Fruit fly (Drosophila melanogaster) whole organism, embryonic: ENCODE measurements around the gene Actn3.

ENCODE experiments used
- Abd-B ChIP-seq: fragments of 200-800 bp; sonication (Bioruptor generic); optimal IDR thresholded peaks from 2 replicates; lab custom pipeline; 2018; ENCODE audit warnings: missing biosample characterization, mild to moderate bottlenecking, missing genetic modification characterization, moderate library complexity
- Adf1 ChIP-seq: fragments of 200-800 bp; sonication (Bioruptor generic); IDR thresholded peaks from 2 replicates; pipeline ENCODE4 v1.3.6; 2022; ENCODE audit warnings: missing biosample characterization, missing genetic modification characterization
- Bdp1 ChIP-seq: fragments of 200-800 bp; sonication (Bioruptor generic); optimal IDR thresholded peaks from 3 replicates; lab custom pipeline; 2016; ENCODE audit warnings: missing biosample characterization, missing genetic modification characterization
- CG12219 ChIP-seq: fragments of 200-800 bp; sonication (Bioruptor generic); optimal IDR thresholded peaks from 3 replicates; lab custom pipeline; 2018; ENCODE audit warnings: missing biosample characterization, mild to moderate bottlenecking, missing genetic modification characterization
- CG1233 ChIP-seq: fragments of 200-800 bp; sonication (Bioruptor generic); optimal IDR thresholded peaks from 4 replicates; lab custom pipeline; 2018; ENCODE audit warnings: missing biosample characterization, mild to moderate bottlenecking, missing genetic modification characterization
- CG13287 ChIP-seq: fragments of 200-800 bp; sonication (Bioruptor generic); IDR thresholded peaks from 2 replicates; pipeline ENCODE4 v1.3.6; 2022; ENCODE audit warnings: missing biosample characterization, missing genetic modification characterization; ENCODE audit not compliant: partially characterized antibody
- CG14441 ChIP-seq: fragments of 200-800 bp; sonication (Bioruptor generic); IDR thresholded peaks from 2 replicates; pipeline ENCODE4 v1.3.6; 2022; ENCODE audit warnings: missing biosample characterization, missing genetic modification characterization
- CG1647 ChIP-seq: fragments of 200-800 bp; sonication (Bioruptor generic); optimal IDR thresholded peaks from 3 replicates; lab custom pipeline; 2016; ENCODE audit warnings: missing biosample characterization, missing genetic modification characterization
- CG16863 ChIP-seq: fragments of 200-800 bp; sonication (Bioruptor generic); optimal IDR thresholded peaks from 3 replicates; lab custom pipeline; 2016; ENCODE audit warnings: missing biosample characterization, missing genetic modification characterization
- CG17802 ChIP-seq: fragments of 200-800 bp; sonication (Bioruptor generic); optimal IDR thresholded peaks from 2 replicates; lab custom pipeline; 2018; ENCODE audit warnings: missing biosample characterization, mild to moderate bottlenecking, missing genetic modification characterization, moderate library complexity
- CG2129 ChIP-seq: fragments of 200-800 bp; sonication (Bioruptor generic); IDR thresholded peaks from 2 replicates; pipeline ENCODE4 v1.3.6; 2022; ENCODE audit warnings: missing biosample characterization, missing genetic modification characterization; ENCODE audit not compliant: partially characterized antibody
- CG31224 ChIP-seq: fragments of 200-800 bp; sonication (Bioruptor generic); IDR thresholded peaks from 2 replicates; pipeline ENCODE4 v1.3.6; 2022; ENCODE audit warnings: missing biosample characterization, missing genetic modification characterization
- CG32772 ChIP-seq: fragments of 200-800 bp; sonication (Bioruptor generic); IDR thresholded peaks from 2 replicates; pipeline ENCODE4 v1.3.6; 2022; ENCODE audit warnings: missing biosample characterization, missing genetic modification characterization
- CG33213 ChIP-seq: fragments of 200-800 bp; sonication (Bioruptor generic); optimal IDR thresholded peaks from 3 replicates; lab custom pipeline; 2016; ENCODE audit warnings: missing biosample characterization, missing genetic modification characterization
- CG34224 ChIP-seq: fragments of 200-800 bp; sonication (Bioruptor generic); IDR thresholded peaks from 3 replicates; pipeline ENCODE4 v1.3.6; 2022; ENCODE audit warnings: missing biosample characterization, missing genetic modification characterization; ENCODE audit not compliant: partially characterized antibody
- CG3995 ChIP-seq: fragments of 200-800 bp; sonication (Bioruptor generic); optimal IDR thresholded peaks from 3 replicates; lab custom pipeline; 2016; ENCODE audit warnings: missing biosample characterization, missing genetic modification characterization
- CG7357 ChIP-seq: fragments of 200-800 bp; sonication (Bioruptor generic); IDR thresholded peaks from 3 replicates; pipeline ENCODE4 v1.3.6; 2022; ENCODE audit warnings: missing biosample characterization, missing genetic modification characterization
- CG7372 ChIP-seq: fragments of 200-800 bp; sonication (Bioruptor generic); IDR thresholded peaks from 2 replicates; pipeline ENCODE4 v1.3.6; 2022; ENCODE audit warnings: missing biosample characterization, missing genetic modification characterization
- CG7963 ChIP-seq: fragments of 200-800 bp; sonication (Bioruptor generic); IDR thresholded peaks from 3 replicates; pipeline ENCODE4 v1.3.6; 2022; ENCODE audit warnings: missing biosample characterization, missing genetic modification characterization; ENCODE audit not compliant: partially characterized antibody
- CG9932 ChIP-seq: fragments of 200-800 bp; sonication (Bioruptor generic); IDR thresholded peaks from 2 replicates; pipeline ENCODE4 v1.3.6; 2022; ENCODE audit warnings: missing biosample characterization, missing genetic modification characterization
- CoRest ChIP-seq: fragments of 200-800 bp; sonication (Bioruptor generic); optimal IDR thresholded peaks from 3 replicates; lab custom pipeline; 2018; ENCODE audit warnings: missing biosample characterization, mild to moderate bottlenecking, missing genetic modification characterization, moderate library complexity
- GATAe ChIP-seq: fragments of 200-800 bp; sonication (Bioruptor generic); conservative IDR thresholded peaks from 2 replicates; pipeline ENCODE4 v1.3.6; 2022; ENCODE audit warnings: missing biosample characterization, missing genetic modification characterization
- H2.0 ChIP-seq: fragments of 200-800 bp; sonication (Bioruptor generic); IDR thresholded peaks from 2 replicates; pipeline ENCODE4 v1.3.6; 2022; ENCODE audit warnings: missing biosample characterization, missing genetic modification characterization
- Hr78 ChIP-seq, 2 experiments: fragments of 200-800 bp in 1 of 2; fragments of >200 bp in 1 of 2; sonication (Bioruptor generic) in 1 of 2; optimal IDR thresholded peaks; 2 replicates each; lab custom pipeline; 2017 to 2019; ENCODE audit warnings: missing biosample characterization in 2 of 2, missing genetic modification characterization in 2 of 2, mild to moderate bottlenecking in 1 of 2, moderate library complexity in 1 of 2
- Mrtf ChIP-seq: fragments of 200-800 bp; sonication (Bioruptor generic); IDR thresholded peaks from 3 replicates; pipeline ENCODE4 v1.3.6; 2022; ENCODE audit warnings: missing biosample characterization, missing genetic modification characterization
- Nf-YA ChIP-seq: fragments of 200-800 bp; sonication (Bioruptor generic); IDR thresholded peaks from 2 replicates; pipeline ENCODE4 v1.3.6; 2022; ENCODE audit warnings: missing biosample characterization, missing genetic modification characterization
- Nf-YB ChIP-seq: fragments of 200-800 bp; sonication (Bioruptor generic); optimal IDR thresholded peaks from 3 replicates; lab custom pipeline; 2019; ENCODE audit warnings: missing biosample characterization, mild to moderate bottlenecking, missing genetic modification characterization, moderate library complexity
- Ptx1 ChIP-seq: fragments of 200-800 bp; sonication (Bioruptor generic); IDR thresholded peaks from 2 replicates; pipeline ENCODE4 v1.3.6; 2022; ENCODE audit warnings: missing biosample characterization, missing genetic modification characterization
- Taf1 ChIP-seq: fragments of 200-800 bp; sonication (Bioruptor generic); IDR thresholded peaks from 2 replicates; pipeline ENCODE4 v1.3.6; 2022; ENCODE audit warnings: missing biosample characterization, missing genetic modification characterization
- az2 ChIP-seq: fragments of 200-800 bp; sonication (Bioruptor generic); optimal IDR thresholded peaks from 3 replicates; lab custom pipeline; 2016; ENCODE audit warnings: missing biosample characterization, missing genetic modification characterization
- bcd ChIP-seq: fragments of 200-800 bp; sonication (Bioruptor generic); optimal IDR thresholded peaks from 2 replicates; lab custom pipeline; 2017; ENCODE audit warnings: missing biosample characterization, mild to moderate bottlenecking, missing genetic modification characterization
- bsh ChIP-seq, 2 experiments: fragments of 200-800 bp; sonication (Bioruptor generic); optimal IDR thresholded peaks; 2 replicates each; lab custom pipeline; 2017 to 2018; ENCODE audit warnings: mild to moderate bottlenecking in 2 of 2, missing biosample characterization in 2 of 2, missing genetic modification characterization in 2 of 2, moderate library complexity in 1 of 2
- btn ChIP-seq: fragments of 200-800 bp; sonication (Bioruptor generic); optimal IDR thresholded peaks from 2 replicates; lab custom pipeline; 2016; ENCODE audit warnings: missing biosample characterization, missing genetic modification characterization
- ci ChIP-seq: fragments of 200-800 bp; sonication (Bioruptor generic); IDR thresholded peaks from 3 replicates; pipeline ENCODE4 v1.3.6; 2022; ENCODE audit warnings: missing biosample characterization, missing genetic modification characterization
- eve ChIP-seq, 2 experiments: fragments of >200 bp; optimal IDR thresholded peaks; 2 replicates each; lab custom pipeline; 2017; ENCODE audit warnings: missing biosample characterization in 2 of 2, missing genetic modification characterization in 2 of 2
- gce ChIP-seq: fragments of 200-800 bp; sonication (Bioruptor generic); IDR thresholded peaks from 3 replicates; pipeline ENCODE4 v1.3.6; 2022; ENCODE audit warnings: missing biosample characterization, missing genetic modification characterization
- gcm ChIP-seq: fragments of 200-800 bp; sonication (Bioruptor generic); optimal IDR thresholded peaks from 2 replicates; lab custom pipeline; 2019; ENCODE audit warnings: missing biosample characterization, mild to moderate bottlenecking, missing genetic modification characterization, moderate library complexity
- h ChIP-seq: fragments of >200 bp; optimal IDR thresholded peaks from 2 replicates; lab custom pipeline; 2017
- her ChIP-seq: fragments of 200-800 bp; sonication (Bioruptor generic); optimal IDR thresholded peaks from 2 replicates; lab custom pipeline; 2016; ENCODE audit warnings: missing biosample characterization, missing genetic modification characterization
- lmd ChIP-seq: fragments of 200-800 bp; sonication (Bioruptor generic); IDR thresholded peaks from 2 replicates; pipeline ENCODE4 v1.3.6; 2022; ENCODE audit warnings: missing biosample characterization, missing genetic modification characterization
- phol ChIP-seq: fragments of 200-800 bp; sonication (Bioruptor generic); optimal IDR thresholded peaks from 3 replicates; lab custom pipeline; 2018; ENCODE audit warnings: missing biosample characterization, mild to moderate bottlenecking, missing genetic modification characterization, moderate library complexity
- pita ChIP-seq: fragments of 200-800 bp; sonication (Bioruptor generic); optimal IDR thresholded peaks from 2 replicates; lab custom pipeline; 2017; ENCODE audit warnings: missing biosample characterization, mild to moderate bottlenecking, missing genetic modification characterization
- pum ChIP-seq: fragments of 200-800 bp; sonication (Bioruptor generic); optimal IDR thresholded peaks from 2 replicates; lab custom pipeline; 2016; ENCODE audit warnings: missing biosample characterization, missing genetic modification characterization
- repo ChIP-seq: fragments of 200-800 bp; sonication (Bioruptor generic); optimal IDR thresholded peaks from 2 replicates; lab custom pipeline; 2016; ENCODE audit warnings: missing biosample characterization, missing genetic modification characterization
- sd ChIP-seq: fragments of 200-800 bp; sonication (Bioruptor generic); optimal IDR thresholded peaks from 3 replicates; lab custom pipeline; 2018; ENCODE audit warnings: missing biosample characterization, mild to moderate bottlenecking, missing genetic modification characterization, moderate library complexity
- sob ChIP-seq: fragments of 200-800 bp; sonication (Bioruptor generic); IDR thresholded peaks from 2 replicates; pipeline ENCODE4 v1.3.6; 2022; ENCODE audit warnings: missing biosample characterization, missing genetic modification characterization
- stc ChIP-seq: fragments of 200-800 bp; sonication (Bioruptor generic); IDR thresholded peaks from 2 replicates; pipeline ENCODE4 v1.3.6; 2022; ENCODE audit warnings: missing biosample characterization, missing genetic modification characterization
- twi ChIP-seq: fragments of 200-800 bp; optimal IDR thresholded peaks from 2 replicates; lab custom pipeline; 2019; ENCODE audit warnings: missing biosample characterization, mild to moderate bottlenecking, missing genetic modification characterization, moderate library complexity
- tx ChIP-seq: fragments of 200-800 bp; sonication (Bioruptor generic); optimal IDR thresholded peaks from 2 replicates; lab custom pipeline; 2016; ENCODE audit warnings: missing biosample characterization, missing genetic modification characterization
- unc-4 ChIP-seq: fragments of 200-800 bp; sonication (Bioruptor generic); IDR thresholded peaks from 2 replicates; pipeline ENCODE4 v1.3.6; 2022; ENCODE audit warnings: missing biosample characterization, missing genetic modification characterization; ENCODE audit not compliant: partially characterized antibody

Gene Actn3

DNA sequence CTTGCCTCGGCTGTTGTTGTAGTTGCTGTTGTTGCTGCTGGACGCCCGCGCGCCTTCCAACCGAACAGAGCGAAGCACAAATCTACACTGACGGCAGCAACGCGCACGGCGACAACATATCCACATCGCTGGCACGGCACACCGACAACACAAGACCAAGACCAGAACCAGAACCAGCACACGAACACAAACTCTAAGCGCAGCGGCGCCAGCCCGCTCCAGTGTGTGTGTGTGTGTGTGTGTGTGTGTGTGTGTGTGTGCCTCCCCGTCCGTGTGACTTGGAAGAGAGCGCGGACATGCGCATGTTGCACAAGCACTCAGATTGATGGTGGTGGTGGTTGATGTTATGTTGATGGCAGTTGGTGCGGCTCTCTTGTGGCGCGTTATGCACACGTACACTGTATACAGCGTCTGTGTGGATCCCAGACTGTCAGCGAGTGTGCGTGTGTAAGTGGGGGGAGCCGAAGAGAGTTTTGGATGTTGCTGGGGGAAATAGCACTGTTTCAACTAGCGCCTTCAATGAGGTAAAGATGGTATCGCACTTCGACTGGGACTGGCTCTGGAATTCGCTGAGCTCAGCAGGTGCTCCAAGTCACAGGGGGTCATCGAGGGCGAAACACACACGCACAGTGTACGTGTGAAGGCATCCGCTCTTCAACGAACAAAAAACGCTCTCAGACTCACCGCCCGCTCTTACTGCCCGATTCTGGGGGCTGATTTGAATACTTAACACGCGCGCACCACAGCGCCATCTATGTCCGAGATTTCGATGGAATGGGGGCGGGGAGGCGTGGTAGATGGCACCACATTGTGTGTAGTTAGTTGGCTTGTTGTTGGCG, 43.2 kb downstream of the Actn3 start (continued):
- TF ChIP-seq sd (tag; lab: Kevin White, UChicago): peak; percentile 50
- TF ChIP-seq CG31224: no peak
- no peak for TF ChIP-seq stc (GFP tag; lab: Robert Waterston, UW)
- TF ChIP-seq CG33213 (GFP tag; lab: Kevin White, UChicago): no peak
- TF ChIP-seq Mrtf (GFP tag; lab: Robert Waterston, UW): no peak
- TF ChIP-seq eve (GFP tag; optimal IDR thresholded peaks at IDR 0.05; lab: Kevin White, UChicago): no peak
- no peak for TF ChIP-seq bcd (GFP tag; lab: Kevin White, UChicago)
- TF ChIP-seq Nf-YB (GFP tag; lab: Kevin White, UChicago): peak; percentile 76
- TF ChIP-seq CG3995: no peak
- peak; percentile 57; the same call in 1 of the 3 replicates for TF ChIP-seq ci (GFP tag; lab: Robert Waterston, UW)
- no peak for TF ChIP-seq H2.0 (GFP tag; lab: Robert Waterston, UW)
- TF ChIP-seq sob: no peak
- no peak for TF ChIP-seq CG12219 (GFP tag; lab: Kevin White, UChicago)
- TF ChIP-seq CoRest (tag; lab: Kevin White, UChicago): peak; percentile 5
- TF ChIP-seq phol (tag; lab: Kevin White, UChicago): no peak
- TF ChIP-seq Hr78 (GFP tag; optimal IDR thresholded peaks at IDR 0.05; lab: Kevin White, UChicago): no peak
- TF ChIP-seq CG32772 (GFP tag; lab: Robert Waterston, UW): no peak
- TF ChIP-seq Nf-YA (GFP tag; lab: Robert Waterston, UW): 0 out of 2 replicates have a peak, but pooled peaks have one; percentile 30
- no peak for TF ChIP-seq tx (GFP tag; lab: Kevin White, UChicago)
- TF ChIP-seq btn (GFP tag; lab: Kevin White, UChicago): no peak
- TF ChIP-seq Abd-B (GFP tag; lab: Kevin White, UChicago): no peak
- no peak for TF ChIP-seq CG9932 (GFP tag; lab: Robert Waterston, UW)
- TF ChIP-seq CG13287 (GFP tag; lab: Robert Waterston, UW): no peak
- TF ChIP-seq Bdp1: no peak
- TF ChIP-seq Taf1: no peak; the same call in 1 of the 2 replicates
- no peak for TF ChIP-seq az2 (GFP tag; lab: Kevin White, UChicago)
- no peak for TF ChIP-seq CG7963 (GFP tag; lab: Robert Waterston, UW)
- TF ChIP-seq CG17802 (tag; lab: Kevin White, UChicago): no peak
- no peak for TF ChIP-seq Ptx1 (GFP tag; lab: Robert Waterston, UW)
- TF ChIP-seq gce: no peak
- no peak for TF ChIP-seq bsh (GFP tag; optimal IDR thresholded peaks at IDR 0.05; lab: Kevin White, UChicago)
- no peak for TF ChIP-seq gcm (GFP tag; lab: Kevin White, UChicago)
- TF ChIP-seq CG16863 (GFP tag; lab: Kevin White, UChicago): no peak
- TF ChIP-seq pita: no peak
- TF ChIP-seq pum: no peak
- no peak for TF ChIP-seq GATAe
- no peak for TF ChIP-seq CG7357
- TF ChIP-seq unc-4 (GFP tag; lab: Robert Waterston, UW): no peak
- no peak for TF ChIP-seq CG14441
- peak; percentile 0 for TF ChIP-seq twi (tag; lab: Kevin White, UChicago)
- TF ChIP-seq CG7372 (GFP tag; lab: Robert Waterston, UW): no peak
- TF ChIP-seq CG34224 (GFP tag; lab: Robert Waterston, UW): peak; percentile 39; the same call in 1 of the 3 replicates
- TF ChIP-seq CG1233: no peak
- TF ChIP-seq CG2129 (GFP tag; lab: Robert Waterston, UW): no peak
- no peak for TF ChIP-seq repo (GFP tag; lab: Kevin White, UChicago)
- peak; percentile 17; the same call in 1 of the 2 replicates for TF ChIP-seq lmd
- no peak for TF ChIP-seq her (GFP tag; lab: Kevin White, UChicago)
- TF ChIP-seq CG1647 (GFP tag; lab: Kevin White, UChicago): no peak
- TF ChIP-seq h (lab: Kevin White, UChicago): no peak
- peak; percentile 67 for TF ChIP-seq Adf1 (GFP tag; lab: Robert Waterston, UW)
